Worm (Caenorhabditis elegans) whole organism, late embryonic: ENCODE data around the gene mel-28.
"Not testable (repeated sequence)": the region's sequence is repeated elsewhere in the genome, so short reads cannot be mapped to it uniquely, and the experiment has no call there.

ENCODE experiments used
- C38D4.7 ChIP-seq: fragments of 200-800 bp; sonication (Bioruptor generic); optimal IDR thresholded peaks from 2 replicates; lab custom pipeline; 2018; ENCODE audit warnings: mild to moderate bottlenecking, missing genetic modification characterization, moderate library complexity, missing compliant biosample characterization
- K02D7.2 ChIP-seq: sonication (generic microtip); optimal IDR thresholded peaks from 2 replicates; lab custom pipeline; 2017; ENCODE audit warnings: mild to moderate bottlenecking, missing genetic modification characterization, missing compliant biosample characterization
- T23F11.4 ChIP-seq: fragments of 200-800 bp; sonication (Bioruptor generic); optimal IDR thresholded peaks from 2 replicates; lab custom pipeline; 2018; ENCODE audit warnings: mild to moderate bottlenecking, missing genetic modification characterization, missing compliant biosample characterization
- Y22D7AL.16 ChIP-seq: sonication (generic microtip); optimal IDR thresholded peaks from 2 replicates; lab custom pipeline; 2016; ENCODE audit warnings: missing genetic modification characterization, missing compliant biosample characterization
- ceh-14 ChIP-seq: sonication (generic microtip); optimal IDR thresholded peaks from 2 replicates; lab custom pipeline; 2016; ENCODE audit warnings: missing genotype, missing genetic modification characterization, missing compliant biosample characterization
- ceh-18 ChIP-seq: sonication (generic microtip); optimal IDR thresholded peaks from 2 replicates; lab custom pipeline; 2016; ENCODE audit warnings: missing genetic modification characterization, missing compliant biosample characterization
- ceh-19 ChIP-seq: fragments of 200-800 bp; sonication (Bioruptor generic); optimal IDR thresholded peaks from 2 replicates; lab custom pipeline; 2018; ENCODE audit warnings: mild to moderate bottlenecking, missing genetic modification characterization, missing compliant biosample characterization
- ceh-2 ChIP-seq: sonication (generic microtip); optimal IDR thresholded peaks from 2 replicates; lab custom pipeline; 2016; ENCODE audit warnings: missing genotype, missing genetic modification characterization, missing compliant biosample characterization
- ceh-24 ChIP-seq: sonication (generic microtip); optimal IDR thresholded peaks from 2 replicates; lab custom pipeline; 2016; ENCODE audit warnings: mild to moderate bottlenecking, missing genetic modification characterization, missing compliant biosample characterization
- ceh-30 ChIP-seq: fragments of 150-350 bp; optimal IDR thresholded peaks from 2 replicates; lab custom pipeline; 2014; ENCODE audit warnings: missing biosample characterization, missing genetic modification characterization
- ceh-31 ChIP-seq: sonication (generic microtip); optimal IDR thresholded peaks from 2 replicates; lab custom pipeline; 2016; ENCODE audit warnings: missing genetic modification characterization, missing compliant biosample characterization
- ceh-45 ChIP-seq: fragments of 200-800 bp; sonication (Bioruptor generic); IDR thresholded peaks from 2 replicates; pipeline ENCODE4 v1.3.6; 2022; ENCODE audit warnings: missing genetic modification reagents, missing genetic modification characterization, missing compliant biosample characterization
- elt-4 ChIP-seq: sonication (generic microtip); optimal IDR thresholded peaks from 2 replicates; lab custom pipeline; 2016; ENCODE audit warnings: missing genetic modification characterization, missing compliant biosample characterization
- ets-4 ChIP-seq: sonication (generic microtip); optimal IDR thresholded peaks from 2 replicates; lab custom pipeline; 2016; ENCODE audit warnings: missing genetic modification characterization, missing compliant biosample characterization
- eyg-1 ChIP-seq: sonication (generic microtip); optimal IDR thresholded peaks from 2 replicates; lab custom pipeline; 2016; ENCODE audit warnings: missing genotype, missing genetic modification characterization, missing compliant biosample characterization
- fkh-10 ChIP-seq: fragments of 150-350 bp; optimal IDR thresholded peaks from 2 replicates; lab custom pipeline; 2014; ENCODE audit warnings: missing biosample characterization, missing genetic modification reagents, missing genetic modification characterization
- fkh-6 ChIP-seq: sonication (generic microtip); optimal IDR thresholded peaks from 2 replicates; lab custom pipeline; 2016; ENCODE audit warnings: missing genetic modification characterization, missing compliant biosample characterization
- hlh-13 ChIP-seq: fragments of 200-800 bp; sonication (Bioruptor generic); optimal IDR thresholded peaks from 2 replicates; lab custom pipeline; 2018; ENCODE audit warnings: mild to moderate bottlenecking, missing genetic modification characterization, missing compliant biosample characterization
- hlh-15 ChIP-seq: sonication (generic microtip); optimal IDR thresholded peaks from 2 replicates; lab custom pipeline; 2016; ENCODE audit warnings: missing genetic modification characterization, missing compliant biosample characterization
- hlh-30 ChIP-seq: sonication (generic microtip); optimal IDR thresholded peaks from 2 replicates; lab custom pipeline; 2017; ENCODE audit warnings: antibody characterized with exemption, missing genetic modification characterization, missing compliant biosample characterization; ENCODE audit not compliant: insufficient read depth
- hlh-8 ChIP-seq: sonication (generic microtip); optimal IDR thresholded peaks from 2 replicates; lab custom pipeline; 2016; ENCODE audit warnings: missing genotype, missing genetic modification characterization, missing compliant biosample characterization
- mec-3 ChIP-seq: sonication (generic microtip); optimal IDR thresholded peaks from 2 replicates; lab custom pipeline; 2016; ENCODE audit warnings: borderline replicate concordance, missing genetic modification characterization, missing compliant biosample characterization
- nhr-11 ChIP-seq: fragments of 150-350 bp; optimal IDR thresholded peaks from 2 replicates; lab custom pipeline; 2014; ENCODE audit warnings: missing biosample characterization, missing genetic modification characterization
- nhr-232 ChIP-seq: sonication (generic microtip); optimal IDR thresholded peaks from 2 replicates; lab custom pipeline; 2016; ENCODE audit warnings: missing genetic modification characterization, missing compliant biosample characterization
- pax-1 ChIP-seq: fragments of 150-350 bp; optimal IDR thresholded peaks from 2 replicates; lab custom pipeline; 2014; ENCODE audit warnings: missing biosample characterization, missing genetic modification characterization
- pha-2 ChIP-seq: sonication (generic microtip); optimal IDR thresholded peaks from 2 replicates; lab custom pipeline; 2017; ENCODE audit warnings: mild to moderate bottlenecking, missing genetic modification characterization, missing compliant biosample characterization
- pqm-1 ChIP-seq: sonication (generic microtip); optimal IDR thresholded peaks from 2 replicates; lab custom pipeline; 2016; ENCODE audit warnings: missing genetic modification characterization, missing compliant biosample characterization
- rnt-1 ChIP-seq: sonication (generic microtip); optimal IDR thresholded peaks from 2 replicates; lab custom pipeline; 2016; ENCODE audit warnings: missing genetic modification characterization, missing compliant biosample characterization
- sdc-2 ChIP-seq: sonication (generic microtip); optimal IDR thresholded peaks from 2 replicates; lab custom pipeline; 2016; ENCODE audit warnings: missing genotype, missing genetic modification characterization, missing compliant biosample characterization
- sox-2 ChIP-seq: fragments of 200-800 bp; sonication (Bioruptor generic); IDR thresholded peaks from 2 replicates; pipeline ENCODE4 v1.3.6; 2022; ENCODE audit warnings: missing genetic modification reagents, missing genetic modification characterization, missing compliant biosample characterization
- sox-4 ChIP-seq: sonication (generic microtip); optimal IDR thresholded peaks from 2 replicates; lab custom pipeline; 2017; ENCODE audit warnings: mild to moderate bottlenecking, missing genetic modification characterization, inconsistent platforms, missing compliant biosample characterization
- tbx-7 ChIP-seq: sonication (generic microtip); optimal IDR thresholded peaks from 2 replicates; lab custom pipeline; 2016; ENCODE audit warnings: missing genotype, missing genetic modification characterization, missing compliant biosample characterization
- ttx-3 ChIP-seq: sonication (generic microtip); optimal IDR thresholded peaks from 2 replicates; lab custom pipeline; 2016; ENCODE audit warnings: missing genetic modification reagents, missing genetic modification characterization, missing compliant biosample characterization
- unc-3 ChIP-seq, 2 experiments: fragments of 200-800 bp in 1 of 2; sonication (Bioruptor generic) in 1 of 2; sonication (generic microtip) in 1 of 2; conservative IDR thresholded peaks in 1 of 2; optimal IDR thresholded peaks in 1 of 2; 2 replicates each; pipeline versions ENCODE4 v1.3.6 to Lab custom; 2016 to 2022; ENCODE audit warnings: missing compliant biosample characterization in 2 of 2, missing genetic modification characterization in 2 of 2, missing genetic modification reagents in 1 of 2
- unc-42 ChIP-seq: sonication (generic microtip); optimal IDR thresholded peaks from 2 replicates; lab custom pipeline; 2016; ENCODE audit warnings: missing genotype, missing genetic modification characterization, missing compliant biosample characterization
- unc-55 ChIP-seq: sonication (generic microtip); optimal IDR thresholded peaks from 2 replicates; lab custom pipeline; 2017; ENCODE audit warnings: missing biosample characterization, missing genetic modification reagents, missing genetic modification characterization
- zip-5 ChIP-seq: sonication (generic microtip); optimal IDR thresholded peaks from 2 replicates; lab custom pipeline; 2016; ENCODE audit warnings: missing genetic modification characterization, missing compliant biosample characterization
- ztf-16 ChIP-seq: sonication (generic microtip); optimal IDR thresholded peaks from 2 replicates; lab custom pipeline; 2017; ENCODE audit warnings: missing genetic modification characterization, missing compliant biosample characterization

Gene mel-28

ce11 chrIII:4778003-4778402 is 7.9 kb upstream of the mel-28 start, which contains the start of gene B0393.7:
TSS of gene B0393.7 (minus strand) at chrIII:4778103.
- no peak for TF ChIP-seq unc-55 (GFP tag; lab: Kevin White, UChicago)
- TF ChIP-seq ceh-2 (tag; lab: Kevin White, UChicago) = no peak
- TF ChIP-seq nhr-232 (tag; lab: Kevin White, UChicago) = no peak
- no peak for TF ChIP-seq sox-4 (tag; lab: Kevin White, UChicago)
- no peak for TF ChIP-seq ceh-24 (tag; lab: Kevin White, UChicago)
- no peak for TF ChIP-seq eyg-1 (tag; lab: Kevin White, UChicago)
- no peak for TF ChIP-seq ttx-3 (tag; lab: Kevin White, UChicago)
- TF ChIP-seq sdc-2 (tag; lab: Kevin White, UChicago) = no peak
- TF ChIP-seq unc-3 (GFP tag; conservative IDR thresholded peaks at IDR 0.05; lab: Robert Waterston, UW) = no peak
- TF ChIP-seq unc-3 (tag; optimal IDR thresholded peaks at IDR 0.05; lab: Kevin White, UChicago) = no peak
- no peak for TF ChIP-seq ceh-45 (GFP tag; lab: Robert Waterston, UW)
- TF ChIP-seq rnt-1 (tag; lab: Kevin White, UChicago) = no peak
- no peak for TF ChIP-seq pax-1
- TF ChIP-seq fkh-10 (GFP tag; lab: Kevin White, UChicago) = no peak
- no peak for TF ChIP-seq pqm-1 (tag; lab: Kevin White, UChicago)
- TF ChIP-seq ztf-16 (tag; lab: Kevin White, UChicago) = no peak
- no peak for TF ChIP-seq hlh-30 (tag; lab: Kevin White, UChicago)
- TF ChIP-seq zip-5 (tag; lab: Kevin White, UChicago) = no peak
- no peak for TF ChIP-seq ets-4 (tag; lab: Kevin White, UChicago)
- no peak for TF ChIP-seq pha-2 (tag; lab: Kevin White, UChicago)
- no peak for TF ChIP-seq ceh-30 (tag; lab: Kevin White, UChicago)

- TF ChIP-seq fkh-6 (tag; lab: Kevin White, UChicago) (no peak), tbx-7 (no peak), ceh-19 (GFP tag; lab: Kevin White, UChicago) (no peak), ceh-14 (no peak), unc-42 (tag; lab: Kevin White, UChicago) (no peak), nhr-232 (tag; lab: Kevin White, UChicago) (no peak), pha-2 (tag; lab: Kevin White, UChicago) (no peak), sox-2 (no peak), Y22D7AL.16 (tag; lab: Kevin White, UChicago) (no peak), T23F11.4 (no peak), ceh-18 (no peak), eyg-1 (tag; lab: Kevin White, UChicago) (no peak), nhr-11 (tag; lab: Kevin White, UChicago) (no peak), elt-4 (tag; lab: Kevin White, UChicago) (no peak), hlh-13 (GFP tag; lab: Kevin White, UChicago) (no peak), hlh-8 (tag; lab: Kevin White, UChicago) (no peak), hlh-15 (tag; lab: Kevin White, UChicago) (no peak), mec-3 (no peak)
These were observed 6.0 kb upstream of the mel-28 start, which contains the start of gene B0393.9 for ce11 chrIII:4779855-4780254. TSS of gene B0393.9 (minus strand) at chrIII:4780157.

ce11 chrIII:4781937-4782576 is 3.8 kb upstream of the mel-28 start, which contains the start of the genes gex-5 and C38D4.10:
TSS of gene gex-5 (minus strand) at chrIII:4781987.
TSS of gene C38D4.10 (plus strand) at chrIII:4782526.
- not testable (repeated sequence) for TF ChIP-seq ceh-31; K02D7.2 (tag; lab: Kevin White, UChicago); C38D4.7 (GFP tag; lab: Kevin White, UChicago)
- TF ChIP-seq, all 69 proteins: peak for 0; not testable (repeated sequence) for 69
